Worm (Caenorhabditis elegans) whole organism, midembryonic: Measurements from ENCODE around the gene C27F2.7.
"Not testable (repeated sequence)": the region's sequence is repeated elsewhere in the genome, so short reads cannot be mapped to it uniquely, and the experiment has no call there.

Experiments used
- T22C8.4 ChIP-seq: fragments of 200-800 bp; sonication (Bioruptor generic); IDR thresholded peaks from 2 replicates; pipeline ENCODE4 v1.3.6; 2022; ENCODE audit warnings: missing genetic modification characterization, missing compliant biosample characterization
- cog-1 ChIP-seq: sonication (generic microtip); optimal IDR thresholded peaks from 2 replicates; lab custom pipeline; 2016; ENCODE audit warnings: missing genetic modification characterization, missing compliant biosample characterization
- flt-1 ChIP-seq: fragments of 200-800 bp; sonication (Bioruptor generic); IDR thresholded peaks from 2 replicates; pipeline ENCODE4 v1.3.6; 2022; ENCODE audit warnings: missing genetic modification characterization, missing compliant biosample characterization
- klf-2 ChIP-seq: fragments of 200-800 bp; sonication (Bioruptor generic); conservative IDR thresholded peaks from 2 replicates; pipeline ENCODE4 v1.3.6; 2022; ENCODE audit warnings: missing genetic modification reagents, missing genetic modification characterization, missing compliant biosample characterization
- med-1 ChIP-seq: sonication (generic microtip); optimal IDR thresholded peaks from 2 replicates; lab custom pipeline; 2017; ENCODE audit warnings: missing genetic modification characterization, mild to moderate bottlenecking, missing compliant biosample characterization, antibody characterized with exemption, missing genetic modification reagents; ENCODE audit not compliant: insufficient read depth
- ref-1 ChIP-seq: fragments of 200-800 bp; sonication (Bioruptor generic); conservative IDR thresholded peaks from 2 replicates; pipeline ENCODE4 v1.3.6; 2022; ENCODE audit warnings: missing genetic modification reagents, missing genetic modification characterization, missing compliant biosample characterization
- tab-1 ChIP-seq: fragments of 200-800 bp; sonication (Bioruptor generic); IDR thresholded peaks from 2 replicates; pipeline ENCODE4 v1.3.6; 2022; ENCODE audit warnings: missing genetic modification characterization, missing compliant biosample characterization
- ztf-23 ChIP-seq: fragments of 200-800 bp; sonication (Bioruptor generic); IDR thresholded peaks from 2 replicates; pipeline ENCODE4 v1.3.6; 2022; ENCODE audit warnings: missing genetic modification reagents, missing genetic modification characterization, missing compliant biosample characterization
- ztf-29 ChIP-seq: fragments of 200-800 bp; sonication (Bioruptor generic); IDR thresholded peaks from 2 replicates; pipeline ENCODE4 v1.3.6; 2022; ENCODE audit warnings: missing genetic modification reagents, missing genetic modification characterization, missing compliant biosample characterization

Gene C27F2.7

DNA sequence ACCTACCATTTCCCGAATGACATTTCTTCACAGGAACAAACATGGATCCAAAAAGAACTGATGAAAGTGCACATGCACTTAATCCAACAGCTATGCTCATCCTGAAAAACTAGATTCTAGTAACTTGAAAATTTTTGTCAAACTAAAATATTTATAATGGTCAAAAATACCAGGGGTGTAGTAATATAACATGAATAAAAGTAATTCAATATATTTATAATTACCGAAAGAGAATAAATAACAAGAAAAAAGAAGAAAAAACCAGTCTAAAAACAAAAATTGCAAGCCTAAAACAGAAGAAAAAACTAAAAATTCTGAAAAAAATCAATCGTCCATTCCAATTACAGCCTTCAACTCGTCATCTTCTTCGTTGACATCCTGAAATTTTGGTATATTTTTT, 20.3 kb upstream of the C27F2.7 start, which contains the start of gene R144.6:
R144.6 (minus strand) TSS at position 101 of the 400 bp plus-strand sequence.
- no peak for TF ChIP-seq ref-1 (GFP tag; lab: Robert Waterston, UW)
- no peak for TF ChIP-seq klf-2 (GFP tag; lab: Robert Waterston, UW)
- no peak for TF ChIP-seq ztf-23 (GFP tag; lab: Robert Waterston, UW)
- no peak for TF ChIP-seq med-1 (GFP tag; lab: Kevin White, UChicago)
- no peak for TF ChIP-seq flt-1 (GFP tag; lab: Robert Waterston, UW)
- TF ChIP-seq T22C8.4: no peak
- no peak for TF ChIP-seq tab-1
- TF ChIP-seq cog-1: no peak
- TF ChIP-seq ztf-29 (GFP tag; lab: Robert Waterston, UW): no peak

DNA sequence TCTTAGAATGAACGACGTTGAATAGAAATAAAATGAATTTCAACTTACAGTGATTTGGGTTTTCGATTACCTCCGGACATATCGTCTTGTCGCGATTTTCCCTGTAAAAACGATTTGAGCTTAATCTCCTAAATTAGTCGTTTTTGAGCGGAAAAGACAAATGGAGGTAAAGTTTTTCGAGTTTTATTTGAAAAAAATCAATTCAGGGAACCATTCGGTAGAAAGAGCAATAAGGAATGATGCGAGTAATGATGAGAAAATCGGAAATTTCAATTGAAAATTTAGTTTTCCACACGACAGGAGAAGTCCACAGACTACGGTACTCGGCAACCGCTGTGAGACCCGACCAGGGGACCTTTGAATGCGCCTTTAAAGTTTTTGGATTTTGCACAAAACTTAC, 17.9 kb upstream of the C27F2.7 start, which contains the start of gene R144.10:
R144.10 (minus strand) TSS at position 101 of the 400 bp plus-strand sequence.
- TF ChIP-seq tab-1: no peak
- TF ChIP-seq T22C8.4: no peak
- TF ChIP-seq cog-1: no peak
- no peak for TF ChIP-seq ztf-23 (GFP tag; lab: Robert Waterston, UW)
- TF ChIP-seq klf-2 (GFP tag; lab: Robert Waterston, UW): no peak
- TF ChIP-seq med-1 (GFP tag; lab: Kevin White, UChicago): no peak
- no peak for TF ChIP-seq ztf-29 (GFP tag; lab: Robert Waterston, UW)
- TF ChIP-seq flt-1 (GFP tag; lab: Robert Waterston, UW): no peak
- TF ChIP-seq ref-1 (GFP tag; lab: Robert Waterston, UW): no peak

DNA sequence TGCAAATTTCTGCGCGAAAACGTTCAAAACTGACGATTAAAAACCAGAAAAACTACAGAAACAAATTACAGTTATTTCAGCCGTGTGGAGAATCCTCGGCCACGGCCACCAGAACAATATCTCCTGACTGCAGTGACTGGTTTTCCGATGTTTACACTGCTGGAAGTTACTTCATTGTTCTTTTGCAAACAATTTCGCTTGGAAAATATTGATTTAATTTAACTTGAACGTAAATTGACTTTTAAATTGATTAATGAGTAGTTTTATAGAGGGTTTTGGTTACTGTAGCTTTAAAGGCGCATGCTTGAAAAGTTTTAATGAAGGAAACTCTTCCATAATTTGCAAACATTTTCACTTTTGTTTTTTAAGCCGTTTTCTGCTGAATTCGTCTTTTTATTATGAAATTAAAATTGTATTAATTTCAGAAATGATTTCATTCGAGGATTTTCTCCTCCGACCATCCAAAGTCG, 14.7 kb upstream of the C27F2.7 start, which contains the start of gene smcr-8:
smcr-8 (plus strand) TSS at position 420 of the 470 bp plus-strand sequence.
- TF ChIP-seq cog-1 (no peak), ref-1 (GFP tag; lab: Robert Waterston, UW) (no peak), T22C8.4 (no peak), med-1 (GFP tag; lab: Kevin White, UChicago) (no peak), flt-1 (GFP tag; lab: Robert Waterston, UW) (no peak), ztf-29 (GFP tag; lab: Robert Waterston, UW) (no peak), ztf-23 (GFP tag; lab: Robert Waterston, UW) (no peak), klf-2 (GFP tag; lab: Robert Waterston, UW) (no peak), tab-1 (no peak)

DNA sequence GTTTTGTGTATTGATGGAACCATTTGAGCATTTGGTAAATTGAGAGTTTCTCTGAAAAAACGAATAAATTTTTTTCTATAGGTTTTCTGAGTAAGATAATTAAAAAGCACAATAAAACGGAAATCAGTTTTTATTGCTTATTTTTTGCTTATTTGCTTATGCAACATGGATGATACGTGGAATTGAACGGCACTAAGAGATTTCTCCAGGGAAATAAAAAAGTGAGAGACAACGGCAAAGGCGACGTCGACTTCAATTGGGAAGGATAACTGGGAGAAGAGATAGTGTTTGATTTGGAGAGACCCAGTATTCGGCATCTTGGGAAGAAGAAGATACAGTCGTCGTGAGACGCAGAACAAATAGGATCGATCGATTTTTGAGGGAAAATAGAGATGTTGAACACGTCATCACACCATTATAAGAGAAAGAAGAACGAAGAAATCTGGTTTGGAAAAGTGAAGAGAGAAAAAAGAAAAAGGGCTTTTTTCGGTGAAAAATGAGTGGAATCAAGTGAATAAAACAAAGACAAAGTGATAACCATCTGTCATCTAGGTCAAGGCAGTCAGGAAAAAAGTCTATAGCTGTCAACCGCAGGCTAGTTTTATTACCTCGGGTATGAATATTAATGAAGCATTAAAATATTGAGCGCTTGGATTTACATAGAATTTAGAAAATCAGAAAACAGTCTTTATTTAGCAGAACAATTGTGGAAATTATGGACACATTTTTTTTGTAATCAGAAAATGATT, 14.0 kb upstream of the C27F2.7 start, which contains the start of gene tmem-131:
tmem-131 (minus strand) TSS at position 51 of the 749 bp plus-strand sequence.
- TF ChIP-seq T22C8.4 (peak; percentile 57; the same call in 1 of the 2 replicates), flt-1 (GFP tag; lab: Robert Waterston, UW) (no peak)

DNA sequence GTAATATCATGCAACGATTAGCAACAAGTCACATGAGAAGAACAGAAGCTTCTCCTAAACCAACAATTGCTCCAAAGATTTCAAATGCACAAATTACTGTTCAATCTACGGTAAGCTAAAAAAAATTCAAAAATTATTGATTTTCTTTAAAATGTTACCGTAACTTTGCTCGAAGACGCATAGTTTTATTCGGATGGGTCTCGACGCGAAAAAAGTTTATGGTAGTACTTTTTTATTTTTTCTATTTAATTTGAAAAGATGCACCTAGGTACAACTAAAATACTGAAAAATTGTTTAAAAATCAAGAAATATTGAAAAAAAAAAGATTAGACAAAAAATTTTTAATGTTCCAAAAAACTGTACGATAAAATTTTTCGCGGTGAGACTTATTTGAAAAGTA, 3.4 kb upstream of the C27F2.7 start:
- TF ChIP-seq tab-1: no peak
- no peak for TF ChIP-seq cog-1
- no peak for TF ChIP-seq flt-1 (GFP tag; lab: Robert Waterston, UW)
- no peak for TF ChIP-seq med-1 (GFP tag; lab: Kevin White, UChicago)
- no peak for TF ChIP-seq T22C8.4
- TF ChIP-seq ztf-23 (GFP tag; lab: Robert Waterston, UW): no peak
- no peak for TF ChIP-seq ztf-29 (GFP tag; lab: Robert Waterston, UW)
- TF ChIP-seq ref-1 (GFP tag; lab: Robert Waterston, UW): no peak
- TF ChIP-seq klf-2 (GFP tag; lab: Robert Waterston, UW): no peak

DNA sequence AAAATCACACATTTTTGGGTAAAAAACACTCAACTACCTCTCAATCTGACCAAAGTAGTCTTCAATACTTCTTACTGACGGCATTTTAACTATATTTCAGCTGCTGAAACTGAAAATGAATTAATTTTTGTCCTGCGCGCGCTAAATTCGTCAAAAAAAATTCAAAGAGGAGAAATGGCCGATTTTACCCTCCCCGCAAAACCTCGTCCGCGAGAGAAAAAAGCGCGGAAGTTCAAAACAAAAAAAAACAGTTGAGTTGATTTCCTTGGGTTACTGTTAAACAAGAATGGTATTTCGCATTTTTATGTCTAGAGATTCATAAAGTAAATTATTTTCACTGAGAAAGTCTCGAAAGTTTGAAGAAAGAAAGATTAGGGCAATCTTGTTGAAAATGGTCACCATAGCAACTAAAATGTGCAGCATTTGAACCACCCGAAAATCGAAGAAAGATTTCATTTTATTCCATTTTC, 2.5 kb upstream of the C27F2.7 start, which contains the start of the genes C27F2.10 and wdr-60:
C27F2.10 (minus strand) TSS at position 109 of the 470 bp plus-strand sequence.
wdr-60 (plus strand) TSS at position 420 of the 470 bp plus-strand sequence.
- TF ChIP-seq flt-1 (GFP tag; lab: Robert Waterston, UW) (0 out of 2 replicates have a peak, but pooled peaks have one; percentile 42), T22C8.4 (no peak)

DNA sequence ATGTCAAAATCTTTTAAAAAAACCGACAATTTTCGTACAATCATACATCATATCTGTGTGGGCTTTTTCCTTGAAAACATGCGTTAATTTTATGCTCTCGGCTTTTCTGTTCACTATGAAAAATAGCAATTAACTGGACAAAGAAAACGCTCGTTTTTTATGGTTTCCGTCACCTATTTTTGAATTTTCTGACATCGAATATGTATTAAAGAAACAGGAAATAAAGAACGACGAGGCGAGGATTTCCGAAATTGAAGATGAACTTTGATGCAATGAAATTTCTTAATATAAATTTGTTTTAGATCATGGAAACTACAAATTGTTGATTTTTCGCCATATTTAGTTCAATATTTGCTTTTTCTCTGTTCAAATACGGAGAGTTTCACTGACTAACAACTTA, 333 bp downstream of the C27F2.7 start:
- no peak for TF ChIP-seq cog-1
- TF ChIP-seq klf-2 (GFP tag; lab: Robert Waterston, UW): no peak

DNA sequence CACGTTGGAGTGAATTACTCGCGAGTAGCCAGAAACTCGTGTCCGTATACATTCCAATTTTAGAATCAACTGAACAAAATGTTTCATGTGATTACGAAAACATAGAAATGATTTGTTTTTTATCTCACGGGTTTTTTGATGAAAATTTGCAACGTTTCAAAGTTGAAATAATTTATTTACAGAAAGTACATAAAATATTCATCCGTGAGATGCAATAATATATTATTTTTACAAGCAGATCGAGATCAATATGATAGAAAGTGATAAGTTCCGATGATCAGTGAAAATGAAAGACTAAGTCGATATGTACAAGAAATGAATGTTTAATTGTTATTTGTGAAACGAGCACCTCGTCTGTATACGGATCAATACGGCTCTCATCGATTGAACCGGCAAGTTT, 3.9 kb downstream of the C27F2.7 start, which contains the start of gene C27F2.6:
C27F2.6 (minus strand) TSS at position 101 of the 400 bp plus-strand sequence.
- not testable (repeated sequence) for TF ChIP-seq klf-2, ztf-23, ref-1 (GFP tag; lab: Robert Waterston, UW)

DNA sequence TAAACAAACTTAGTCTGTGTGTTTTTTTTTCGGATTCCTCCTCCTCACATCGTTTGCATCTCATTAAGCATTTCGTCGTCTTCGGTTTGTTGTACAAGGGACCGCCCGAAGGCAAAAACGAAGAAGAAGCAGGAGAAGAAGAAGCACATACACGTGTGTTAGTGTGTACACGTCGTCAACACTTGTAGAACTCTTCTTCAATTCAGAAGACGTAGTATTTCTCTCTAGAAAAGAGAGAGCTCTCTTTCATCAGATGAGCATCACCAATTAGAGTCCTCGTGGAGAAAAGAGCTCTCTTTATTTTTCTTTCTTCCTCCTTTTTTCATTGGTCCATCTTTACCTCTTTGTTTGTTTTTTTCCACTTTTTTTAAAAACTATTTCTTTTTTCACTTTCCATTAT, 16.1 kb downstream of the C27F2.7 start:
- TF ChIP-seq ztf-29 (GFP tag; lab: Robert Waterston, UW): no peak
- no peak for TF ChIP-seq T22C8.4
- TF ChIP-seq tab-1: no peak
- no peak for TF ChIP-seq ref-1 (GFP tag; lab: Robert Waterston, UW)
- no peak for TF ChIP-seq klf-2 (GFP tag; lab: Robert Waterston, UW)
- TF ChIP-seq flt-1 (GFP tag; lab: Robert Waterston, UW): no peak
- no peak for TF ChIP-seq ztf-23 (GFP tag; lab: Robert Waterston, UW)
- TF ChIP-seq med-1 (GFP tag; lab: Kevin White, UChicago): no peak
- no peak for TF ChIP-seq cog-1

DNA sequence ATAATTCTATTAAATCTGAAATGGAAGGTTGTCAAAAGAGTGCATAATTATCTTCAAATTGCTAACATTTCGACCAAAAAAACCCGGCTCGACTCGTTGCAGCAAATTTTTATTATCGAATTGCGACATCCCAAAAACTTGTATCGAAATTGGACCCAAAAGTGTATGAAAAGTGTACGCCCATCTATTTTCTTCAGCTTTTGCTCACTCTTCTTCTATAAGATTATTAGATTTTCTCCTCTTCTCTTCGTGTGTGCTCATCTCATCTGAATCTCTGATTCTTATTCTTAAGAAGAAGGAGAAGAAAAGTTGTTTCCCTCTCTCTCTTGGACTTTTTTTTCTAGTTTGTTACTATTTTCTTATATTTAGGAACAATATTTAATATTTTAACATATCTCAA, 17.1 kb downstream of the C27F2.7 start:
- no peak for TF ChIP-seq ztf-29 (GFP tag; lab: Robert Waterston, UW)
- no peak for TF ChIP-seq med-1 (GFP tag; lab: Kevin White, UChicago)
- no peak for TF ChIP-seq T22C8.4
- TF ChIP-seq ztf-23 (GFP tag; lab: Robert Waterston, UW): no peak
- no peak for TF ChIP-seq ref-1 (GFP tag; lab: Robert Waterston, UW)
- no peak for TF ChIP-seq flt-1 (GFP tag; lab: Robert Waterston, UW)
- no peak for TF ChIP-seq tab-1
